Fruit fly (Drosophila melanogaster): Measurements from ENCODE around the gene Ccdc39.

Gene Ccdc39

dm6 chr3R:4804828-4805707, 20.5 kb upstream of the Ccdc39 start:
- no peak for TF ChIP-seq noc (tag; optimal IDR thresholded peaks at IDR 0.05)

- TF ChIP-seq noc (tag; optimal IDR thresholded peaks at IDR 0.05): no peak
Observed at dm6 chr3R:4804126-4804649, 19.7 kb upstream of the Ccdc39 start.

dm6 chr3R:4798025-4798424, 13.5 kb upstream of the Ccdc39 start:
- no peak for TF ChIP-seq noc (tag; optimal IDR thresholded peaks at IDR 0.05)

- TF ChIP-seq noc (tag; optimal IDR thresholded peaks at IDR 0.05): no peak
Observed at dm6 chr3R:4797585-4797984, 13.1 kb upstream of the Ccdc39 start.

- TF ChIP-seq noc (tag; optimal IDR thresholded peaks at IDR 0.05): no peak
Observed at dm6 chr3R:4780721-4781120, 3.8 kb downstream of the Ccdc39 start.

dm6 chr3R:4780262-4780661, 4.3 kb downstream of the Ccdc39 start, which contains the start of gene CG14655:
Gene CG14655, minus strand, starts transcription at chr3R:4780302.
- TF ChIP-seq noc (tag; optimal IDR thresholded peaks at IDR 0.05): no peak

dm6 chr3R:4775371-4775770, 9.2 kb downstream of the Ccdc39 start:
- no peak for TF ChIP-seq noc (tag; optimal IDR thresholded peaks at IDR 0.05)

- TF ChIP-seq noc (tag; optimal IDR thresholded peaks at IDR 0.05): no peak
Observed at dm6 chr3R:4774953-4775352, 9.6 kb downstream of the Ccdc39 start, which contains the start of gene CG44088. Gene CG44088, minus strand, starts transcription at chr3R:4775053.

dm6 chr3R:4773097-4773496, 11.4 kb downstream of the Ccdc39 start, which contains the start of gene CG44098:
Gene CG44098, minus strand, starts transcription at chr3R:4773197.
- peak; percentile 38 for TF ChIP-seq noc (tag; optimal IDR thresholded peaks at IDR 0.05)

- TF ChIP-seq noc (tag; optimal IDR thresholded peaks at IDR 0.05): no peak
Observed at dm6 chr3R:4771319-4771718, 13.2 kb downstream of the Ccdc39 start.

dm6 chr3R:4768711-4769239, 15.7 kb downstream of the Ccdc39 start:
- no peak for TF ChIP-seq noc (tag; optimal IDR thresholded peaks at IDR 0.05)

dm6 chr3R:4761372-4761771, 23.1 kb downstream of the Ccdc39 start:
- no peak for TF ChIP-seq noc (tag; optimal IDR thresholded peaks at IDR 0.05)

dm6 chr3R:4749735-4750134, 34.8 kb downstream of the Ccdc39 start, which contains the start of gene atms:
Gene atms, plus strand, starts transcription at chr3R:4750035.
- TF ChIP-seq noc (tag; optimal IDR thresholded peaks at IDR 0.05): no peak

- no peak for TF ChIP-seq noc (tag; optimal IDR thresholded peaks at IDR 0.05)
Observed at dm6 chr3R:4748888-4749717, 35.4 kb downstream of the Ccdc39 start, which contains the start of gene tacc. Gene tacc, minus strand, starts transcription at chr3R:4749056.

- no peak for TF ChIP-seq noc (tag; optimal IDR thresholded peaks at IDR 0.05)
Observed at dm6 chr3R:4747292-4747691, 37.2 kb downstream of the Ccdc39 start.

Measured in whole organism, larva.